Worm (Caenorhabditis elegans) whole organism, L4 larva: ENCODE measurements around the gene B0464.6.

Experiments
- F26F4.8 ChIP-seq: fragments of 200-800 bp; sonication (Bioruptor generic); conservative IDR thresholded peaks from 2 replicates; pipeline ENCODE4 v1.3.6; 2022; ENCODE audit warnings: missing genetic modification characterization, missing compliant biosample characterization
- F49E8.2 ChIP-seq: sonication (generic microtip); optimal IDR thresholded peaks from 2 replicates; lab custom pipeline; 2016; ENCODE audit warnings: missing compliant biosample characterization, mild to moderate bottlenecking, missing genetic modification characterization, borderline replicate concordance
- ama-1 ChIP-seq: fragments of 150-350 bp; optimal IDR thresholded peaks from 2 replicates; lab custom pipeline; 2014; ENCODE audit warnings: inconsistent platforms, mixed read lengths
- ceh-20 ChIP-seq: fragments of 200-800 bp; sonication (Bioruptor generic); IDR thresholded peaks from 2 replicates; pipeline ENCODE4 v1.3.6; 2022; ENCODE audit warnings: missing genetic modification reagents, missing genetic modification characterization, missing compliant biosample characterization
- ceh-82 ChIP-seq: sonication (generic microtip); optimal IDR thresholded peaks from 2 replicates; lab custom pipeline; 2017; ENCODE audit warnings: missing biosample characterization, missing genetic modification characterization
- ces-1 ChIP-seq: fragments of 150-350 bp; sonication (generic microtip); optimal IDR thresholded peaks from 4 replicates; lab custom pipeline; 2014; ENCODE audit warnings: missing biosample characterization, missing genetic modification reagents, missing genetic modification characterization
- fkh-10 ChIP-seq: fragments of 150-350 bp; optimal IDR thresholded peaks from 2 replicates; lab custom pipeline; 2014; ENCODE audit warnings: missing biosample characterization, missing genetic modification reagents, missing genetic modification characterization
- hlh-30 ChIP-seq: sonication (generic microtip); optimal IDR thresholded peaks from 2 replicates; lab custom pipeline; 2017; ENCODE audit warnings: antibody characterized with exemption, mild to moderate bottlenecking, missing genetic modification characterization, missing compliant biosample characterization; ENCODE audit not compliant: insufficient read depth
- lin-38 ChIP-seq: fragments of 200-800 bp; sonication (Bioruptor generic); IDR thresholded peaks from 2 replicates; pipeline ENCODE4 v1.3.6; 2022; ENCODE audit warnings: missing genetic modification reagents, missing genetic modification characterization, missing compliant biosample characterization
- nhr-28 ChIP-seq: fragments of 150-350 bp; optimal IDR thresholded peaks from 2 replicates; lab custom pipeline; 2014; ENCODE audit warnings: missing biosample characterization, missing genetic modification characterization
- pha-4 ChIP-seq, 2 experiments: fragments of 150-350 bp in 1 of 2; fragments of 200-800 bp in 1 of 2; sonication (Bioruptor generic) in 1 of 2; IDR thresholded peaks in 1 of 2; optimal IDR thresholded peaks in 1 of 2; 2 replicates each; pipeline versions ENCODE4 v1.3.6 to Lab custom; 2014 to 2022; ENCODE audit warnings: missing genetic modification characterization in 2 of 2, missing genetic modification reagents in 2 of 2, missing biosample characterization in 1 of 2, missing compliant biosample characterization in 1 of 2
- unc-39 ChIP-seq: sonication (generic microtip); optimal IDR thresholded peaks from 2 replicates; lab custom pipeline; 2017; ENCODE audit warnings: missing biosample characterization, missing genetic modification characterization
- unc-62 ChIP-seq, 3 experiments: fragments of 150-350 bp in 1 of 3; sonication (generic microtip); optimal IDR thresholded peaks in 2 of 3; peaks in 1 of 3; 1 replicate in 1 of 3; 2 replicates in 2 of 3; lab custom pipeline; 2014 to 2017; ENCODE audit warnings: missing biosample characterization in 3 of 3, missing genetic modification characterization in 3 of 3, missing genetic modification reagents in 3 of 3, missing genotype in 1 of 3

DNA sequence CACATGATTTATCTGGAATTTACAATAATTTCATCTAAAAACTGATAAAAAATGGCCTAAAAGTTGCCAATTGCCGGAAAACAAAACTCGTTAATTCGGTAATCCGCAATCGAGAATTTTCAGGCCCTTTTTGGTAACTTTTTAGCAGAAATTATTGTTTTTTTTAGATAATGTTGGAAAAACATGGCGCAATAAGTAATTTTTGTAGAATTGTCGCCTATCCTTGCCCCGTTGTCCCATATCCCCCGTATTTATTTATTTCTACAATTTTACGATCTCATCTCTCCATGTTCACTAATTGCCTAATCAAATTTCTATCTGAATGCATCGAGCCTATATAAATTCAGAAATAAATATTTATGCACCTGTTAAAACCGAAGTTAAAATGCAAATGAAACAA is 47.2 kb upstream of the B0464.6 start:
- TF ChIP-seq ceh-20 (GFP tag; lab: Robert Waterston, UW) (no peak), unc-62 (GFP tag; optimal IDR thresholded peaks at IDR 0.05 in 1 of 2; lab: Kevin White, UChicago) (no peak), unc-62 (tag; optimal IDR thresholded peaks at IDR 0.05; lab: Kevin White, UChicago) (no peak), unc-39 (no peak), ama-1 (no peak), ces-1 (GFP tag; lab: Kevin White, UChicago) (no peak), pha-4 (GFP tag; IDR thresholded peaks at IDR 0.05; lab: Robert Waterston, UW) (no peak; the same call in 1 of the 2 replicates), pha-4 (tag; optimal IDR thresholded peaks at IDR 0.05; lab: Kevin White, UChicago) (no peak), hlh-30 (no peak), F49E8.2 (tag; lab: Kevin White, UChicago) (no peak), ceh-82 (tag; lab: Kevin White, UChicago) (no peak), nhr-28 (tag; lab: Kevin White, UChicago) (no peak), lin-38 (GFP tag; lab: Robert Waterston, UW) (no peak), fkh-10 (GFP tag; lab: Kevin White, UChicago) (no peak), F26F4.8 (GFP tag; lab: Robert Waterston, UW) (no peak)
